Worm (Caenorhabditis elegans) whole organism, dauer: ENCODE data around the gene metl-6.

Experiments
- unc-62 ChIP-seq: sonication (generic microtip); optimal IDR thresholded peaks from 2 replicates; lab custom pipeline; 2017; ENCODE audit warnings: missing biosample characterization, missing genetic modification reagents, missing genetic modification characterization

Gene metl-6

DNA sequence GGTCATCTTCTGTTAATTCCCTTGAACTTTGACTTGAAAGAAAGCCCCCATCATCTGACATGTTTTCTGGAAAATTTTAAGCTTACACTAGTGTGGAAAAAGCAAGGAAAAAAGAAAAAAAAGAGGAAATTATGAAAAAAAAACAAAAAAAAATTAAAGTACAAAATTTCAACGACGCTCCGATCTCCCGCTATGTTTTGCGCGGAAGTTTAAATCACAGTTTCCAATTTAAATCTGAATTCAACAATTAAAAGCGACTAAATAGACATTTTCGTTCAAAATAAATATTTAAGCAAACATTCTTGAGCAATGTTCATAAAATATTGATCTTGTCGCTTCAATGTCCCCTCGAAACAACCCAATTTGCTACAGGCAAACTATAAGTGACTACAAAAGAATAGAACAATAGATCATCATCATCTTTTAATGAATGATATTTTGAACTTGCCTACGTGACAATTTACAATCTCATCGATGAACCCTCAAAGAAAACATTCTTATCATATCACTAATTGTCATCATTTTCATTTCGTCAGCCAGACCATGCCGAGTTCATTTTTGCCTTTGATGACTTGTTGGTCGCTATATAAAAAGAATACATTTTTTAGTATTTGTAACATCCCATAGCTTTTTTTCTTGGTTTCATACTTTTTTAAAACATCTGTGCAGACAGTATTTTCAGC, at the start of gene metl-6, which contains the start of gene nit-1:
TSS of gene metl-6 (minus strand) at position 66 of the 683 bp plus-strand sequence.
TSS of gene nit-1 (plus strand) at position 562 of the 683 bp plus-strand sequence.
- TF ChIP-seq unc-62 (GFP tag; lab: Kevin White, UChicago), result no peak

DNA sequence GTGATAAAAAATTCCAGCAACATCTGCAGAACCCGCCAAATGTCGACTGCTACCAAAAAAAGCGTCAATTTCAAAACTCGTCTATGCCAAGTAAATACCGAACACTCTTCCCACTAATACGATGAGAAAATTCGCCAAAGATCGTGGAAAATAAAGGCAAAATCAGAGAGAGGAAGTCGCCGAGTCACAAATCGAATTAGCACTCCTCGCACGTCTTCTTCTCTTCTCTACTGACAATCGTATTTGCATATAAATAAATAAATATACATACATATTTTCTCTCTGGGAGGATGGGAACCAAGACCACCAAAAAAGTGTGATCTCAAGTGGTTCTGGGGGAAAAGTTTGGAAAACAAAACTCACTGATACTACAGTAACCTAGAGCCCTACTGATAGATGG, 48.9 kb upstream of the metl-6 start:
- TF ChIP-seq unc-62 (GFP tag; lab: Kevin White, UChicago), result no peak

DNA sequence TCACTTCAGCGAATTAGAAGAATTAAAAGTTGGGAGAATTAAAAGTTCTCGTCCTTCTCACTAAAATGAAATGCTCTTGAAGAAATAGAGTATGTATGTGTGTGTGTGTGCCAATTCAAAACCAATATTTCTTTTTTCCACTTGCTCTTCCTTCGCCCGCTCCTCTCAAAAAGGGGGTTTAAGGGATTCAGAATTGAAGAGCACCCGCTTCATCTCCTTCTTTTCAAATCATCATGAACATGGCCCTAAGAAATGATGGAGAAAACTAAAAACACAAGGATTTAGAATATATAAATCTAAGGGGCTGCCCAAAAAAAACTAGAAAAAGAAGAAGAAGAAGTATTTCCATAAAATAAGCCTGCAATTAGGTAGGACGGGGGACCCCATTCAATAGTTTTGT, 47.6 kb upstream of the metl-6 start:
- TF ChIP-seq unc-62 (GFP tag; lab: Kevin White, UChicago), result no peak

DNA sequence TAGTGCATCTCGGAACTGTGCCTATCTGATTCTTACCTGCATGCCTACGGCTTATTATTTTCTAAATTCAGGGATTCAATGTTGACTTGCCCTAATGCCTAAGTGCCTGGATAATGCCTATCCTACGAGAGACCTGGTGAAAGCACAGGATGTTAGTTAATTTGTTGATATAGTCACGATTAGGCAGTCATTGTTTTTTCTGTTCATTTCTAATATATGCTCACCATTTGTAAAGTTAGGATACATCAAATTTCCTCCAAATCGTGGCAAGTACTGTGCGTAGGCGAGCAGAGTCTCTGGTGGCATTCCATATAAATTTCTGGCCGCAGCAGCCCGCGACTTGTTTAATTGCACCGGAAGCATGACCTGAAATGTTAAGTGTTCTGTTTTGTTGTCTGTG, 44.6 kb upstream of the metl-6 start:
- no peak for TF ChIP-seq unc-62 (GFP tag; lab: Kevin White, UChicago)

DNA sequence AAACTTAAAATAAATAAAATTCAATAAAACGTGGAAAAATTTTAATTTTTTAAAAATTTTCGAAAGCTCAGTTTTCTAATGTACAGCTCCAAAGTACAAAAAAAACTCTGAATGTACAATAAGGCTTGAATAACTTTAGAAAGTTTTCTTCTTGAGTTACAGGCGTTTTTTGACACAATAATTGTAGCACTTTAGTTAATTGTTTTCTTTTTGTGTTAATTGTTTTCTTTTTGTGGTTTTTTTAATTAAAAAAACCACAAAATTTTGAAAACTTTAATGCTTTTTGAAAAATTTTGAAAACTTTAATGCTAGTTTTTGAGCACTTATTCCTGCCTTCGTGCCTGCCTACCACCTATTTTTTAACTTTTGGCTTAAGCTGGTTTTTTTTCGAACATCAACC, 42.7 kb upstream of the metl-6 start, which contains the start of gene R10E9.2:
TSS of gene R10E9.2 (minus strand) at position 101 of the 400 bp plus-strand sequence.
- TF ChIP-seq unc-62 (GFP tag; lab: Kevin White, UChicago), result no peak

DNA sequence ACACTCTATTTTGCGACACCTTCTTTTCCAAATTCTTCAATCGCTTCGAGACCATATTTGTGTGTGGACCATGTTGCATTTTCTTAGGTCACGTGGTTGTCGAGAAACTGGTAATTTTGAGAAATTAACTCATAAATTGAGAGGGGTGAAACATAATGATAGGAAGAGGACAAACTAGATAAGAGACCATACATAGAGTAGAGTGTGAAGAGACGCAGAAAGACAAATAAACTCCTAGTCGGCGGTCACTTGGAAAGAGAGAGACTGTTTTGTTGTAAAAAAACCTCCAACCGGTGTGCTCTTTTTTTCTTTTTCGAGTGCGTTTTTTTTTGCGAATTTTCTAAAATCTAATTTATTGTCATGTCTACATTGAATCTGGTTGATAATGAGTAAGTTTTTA, 38.5 kb upstream of the metl-6 start, which contains the start of gene R10E9.3:
TSS of gene R10E9.3 (plus strand) at position 235 of the 400 bp plus-strand sequence.
- no peak for TF ChIP-seq unc-62 (GFP tag; lab: Kevin White, UChicago)

DNA sequence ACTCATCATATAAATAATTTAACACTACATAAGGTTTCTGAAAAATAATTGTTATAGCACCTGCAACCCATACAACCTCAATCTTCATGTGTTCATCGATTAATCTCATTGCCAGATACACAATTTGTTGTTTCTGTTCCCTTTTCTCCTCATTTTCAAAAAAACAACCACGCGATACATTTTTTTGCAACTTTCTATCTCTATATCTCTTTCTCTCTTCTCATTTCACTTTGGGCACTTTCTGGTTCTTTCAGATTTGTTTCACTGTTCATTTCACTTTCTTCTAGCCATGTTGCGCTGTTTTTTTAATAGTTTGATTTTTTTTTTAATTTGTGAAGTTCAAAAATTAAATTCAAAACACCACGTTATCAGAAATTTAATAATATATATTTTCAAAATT, 37.7 kb upstream of the metl-6 start:
- TF ChIP-seq unc-62 (GFP tag; lab: Kevin White, UChicago), result no peak

DNA sequence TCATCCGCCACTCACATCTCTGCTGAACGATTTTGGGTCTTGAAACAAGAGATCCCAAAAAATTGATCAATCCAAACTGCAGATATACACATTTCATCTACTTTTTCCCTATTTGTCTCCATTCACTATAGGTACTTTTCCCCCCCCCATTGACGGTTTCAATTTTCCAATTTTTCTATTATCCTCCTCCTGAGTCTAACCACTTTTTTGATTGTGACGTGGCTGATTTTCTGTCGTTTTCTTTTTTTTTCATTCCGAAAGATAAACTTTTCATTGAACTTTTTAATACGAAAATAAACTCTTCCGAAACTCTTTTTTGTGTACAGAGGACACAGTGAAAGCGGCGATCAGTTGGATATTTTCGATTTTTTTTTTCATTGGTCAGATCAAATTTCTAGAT, 36.3 kb upstream of the metl-6 start:
- TF ChIP-seq unc-62 (GFP tag; lab: Kevin White, UChicago), result no peak

DNA sequence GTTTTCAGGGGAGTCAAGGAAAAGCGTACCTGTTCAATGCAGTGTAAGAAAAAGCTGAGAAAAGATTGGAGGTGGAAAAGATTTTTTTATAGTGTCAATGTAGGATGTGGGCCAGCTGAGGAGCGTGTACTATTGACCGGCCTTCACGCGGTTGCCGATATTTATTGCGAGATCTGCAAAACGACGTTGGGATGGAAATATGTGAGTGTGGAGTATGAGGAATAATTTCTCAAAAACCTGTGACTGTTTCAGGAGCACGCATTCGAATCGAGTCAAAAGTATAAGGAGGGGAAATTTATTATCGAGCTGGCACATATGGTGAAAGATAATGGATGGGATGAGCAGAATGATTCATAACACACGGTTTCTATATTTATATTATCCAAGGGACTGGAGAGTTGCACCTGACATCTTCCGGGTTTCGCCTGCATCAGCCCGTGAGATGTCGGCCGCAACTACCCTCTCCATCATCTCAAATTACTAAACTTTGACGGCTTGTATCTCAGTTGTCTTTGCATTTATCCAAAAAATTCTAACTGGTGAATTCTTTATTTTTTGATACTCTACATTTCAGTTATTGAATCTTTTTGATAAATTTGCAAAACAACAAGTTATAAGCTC, 35.7 kb upstream of the metl-6 start:
- no peak for TF ChIP-seq unc-62 (GFP tag; lab: Kevin White, UChicago)

DNA sequence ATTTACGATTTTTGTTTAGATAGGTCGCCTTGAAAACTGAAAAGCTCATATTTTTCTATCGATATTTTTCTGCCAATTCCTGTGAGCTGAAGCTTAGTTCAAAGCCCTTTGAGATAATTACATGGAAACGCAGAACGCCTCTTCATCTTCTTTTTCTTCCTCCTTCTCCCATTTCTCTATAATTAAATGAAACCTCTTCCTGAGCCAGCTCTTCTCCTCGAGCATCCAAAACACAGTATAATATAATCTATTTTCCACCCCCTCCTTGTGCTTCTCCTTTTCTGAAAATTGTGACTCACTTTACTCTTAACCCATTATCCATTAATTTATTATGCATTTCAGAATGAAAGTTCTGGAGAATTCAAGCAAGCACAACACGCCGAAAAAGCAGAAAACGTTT, 34.8 kb upstream of the metl-6 start, which contains the start of gene F37A8.5:
TSS of gene F37A8.5 (plus strand) at position 332 of the 400 bp plus-strand sequence.
- TF ChIP-seq unc-62 (GFP tag; lab: Kevin White, UChicago), result no peak

DNA sequence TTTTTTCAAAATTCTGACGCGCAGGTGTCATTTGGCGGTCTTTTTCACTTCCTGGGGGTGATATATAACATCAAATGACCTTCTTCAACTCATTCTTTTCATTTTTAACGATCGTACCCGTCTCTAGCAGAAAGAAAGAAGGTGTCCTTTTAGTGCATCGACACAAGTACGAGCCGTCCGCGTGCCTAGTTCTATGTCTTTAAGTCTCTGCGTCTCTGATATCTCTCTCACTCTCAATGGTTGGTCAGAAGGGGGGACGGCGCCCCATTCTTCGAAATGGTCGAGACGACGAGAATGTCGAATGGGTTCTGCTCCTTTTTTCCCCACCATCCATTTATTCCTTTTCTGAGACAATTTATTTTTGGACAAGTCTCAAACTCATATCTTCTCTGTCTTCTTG, 34.2 kb upstream of the metl-6 start:
- TF ChIP-seq unc-62 (GFP tag; lab: Kevin White, UChicago), result no peak

DNA sequence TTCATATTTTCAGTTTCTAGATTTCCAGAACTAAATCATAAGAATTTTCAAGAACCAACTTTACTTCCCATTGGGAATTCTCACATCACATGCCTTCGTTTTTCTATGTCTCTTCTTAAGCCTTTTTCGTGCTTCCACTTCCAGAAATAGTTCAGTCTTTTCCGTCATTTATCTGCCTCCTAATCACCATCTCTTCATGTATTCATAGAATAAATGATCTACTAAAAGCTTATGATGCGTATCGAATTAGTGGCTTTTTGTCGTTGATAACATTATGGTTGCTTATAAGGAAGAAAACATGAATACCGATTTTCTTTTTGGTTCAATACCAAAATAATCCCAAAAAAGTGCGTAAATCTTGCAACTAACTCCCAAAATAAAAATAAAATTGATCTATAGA, 33.3 kb upstream of the metl-6 start:
- no peak for TF ChIP-seq unc-62 (GFP tag; lab: Kevin White, UChicago)

DNA sequence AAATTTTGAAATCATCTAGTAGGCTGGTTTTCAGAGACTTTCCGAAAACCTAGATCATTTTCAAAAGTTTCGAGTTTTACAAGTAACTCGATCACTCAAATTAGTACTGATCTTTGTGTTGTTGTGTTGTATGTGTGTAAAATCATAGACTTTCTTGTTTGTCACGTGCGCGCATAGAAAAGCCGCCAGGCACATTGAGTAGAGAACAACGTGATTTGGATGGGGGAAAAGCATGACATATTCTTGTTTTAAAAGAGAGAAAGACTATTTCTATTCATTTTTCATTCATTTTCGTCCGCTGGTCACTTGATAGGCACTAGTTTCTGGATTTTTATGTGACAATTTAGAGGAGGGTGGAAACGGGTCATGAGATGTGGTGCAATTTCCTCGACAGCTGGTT, 32.7 kb upstream of the metl-6 start:
- TF ChIP-seq unc-62 (GFP tag; lab: Kevin White, UChicago), result no peak

DNA sequence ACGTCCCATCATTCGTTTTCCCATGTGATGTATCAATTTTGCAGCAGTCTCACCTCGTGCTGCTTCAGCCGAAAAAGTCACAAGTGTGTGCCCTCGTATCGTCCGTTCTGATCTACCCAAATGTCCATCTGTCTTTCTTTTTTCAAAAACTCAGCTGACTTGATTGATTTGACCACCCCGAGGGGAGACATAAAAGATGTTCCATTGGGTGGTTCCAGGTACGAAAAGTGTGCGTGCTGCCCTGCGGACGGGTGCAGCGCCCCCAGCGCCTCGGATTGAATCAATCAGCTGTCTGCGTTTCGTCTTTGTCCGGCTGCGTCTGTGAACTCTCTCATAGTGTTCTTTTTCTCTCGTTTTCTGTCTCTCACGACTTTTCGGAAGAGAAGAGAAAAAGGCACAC, 31.7 kb upstream of the metl-6 start:
- TF ChIP-seq unc-62 (GFP tag; lab: Kevin White, UChicago), result no peak

DNA sequence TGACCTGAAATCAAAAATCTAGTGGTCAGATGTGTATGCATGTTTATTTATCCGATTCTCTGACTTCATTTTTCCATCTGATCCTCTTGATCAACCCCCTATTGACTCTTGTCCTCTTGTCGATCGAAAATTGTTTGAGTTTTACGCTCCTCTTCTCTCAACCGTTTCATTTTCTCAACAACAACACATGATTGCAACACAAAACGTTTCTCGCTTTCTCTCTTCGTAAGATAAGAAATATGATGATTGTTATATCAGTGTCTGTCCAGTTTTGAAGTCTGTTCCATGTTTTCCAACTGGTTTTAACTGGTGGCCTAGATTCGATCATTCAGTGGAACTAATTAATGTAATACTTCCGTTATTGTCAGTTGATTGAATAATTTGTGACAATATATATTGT, 30.5 kb upstream of the metl-6 start:
- TF ChIP-seq unc-62 (GFP tag; lab: Kevin White, UChicago), result no peak

DNA sequence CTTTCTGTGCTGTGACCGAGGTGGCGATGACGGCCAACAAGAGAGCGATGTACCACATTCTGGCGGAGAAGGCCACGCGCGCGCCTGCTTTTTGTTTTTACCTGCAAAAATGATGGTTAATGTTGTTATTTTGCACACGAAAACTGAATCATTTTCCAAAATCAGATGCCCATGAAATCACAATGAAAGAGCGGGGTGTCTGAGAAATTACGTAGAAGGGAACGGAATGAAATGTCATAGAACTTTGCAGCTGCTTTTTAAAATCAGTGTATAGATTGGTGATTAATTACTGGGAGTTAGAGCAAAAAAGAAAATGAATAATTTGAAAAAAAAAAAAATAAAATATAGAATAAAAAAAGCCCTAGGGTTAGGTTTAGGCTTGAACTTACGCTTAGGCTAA, 14.3 kb upstream of the metl-6 start, which contains the start of gene npl-10:
TSS of gene npl-10 (minus strand) at position 101 of the 400 bp plus-strand sequence.
- TF ChIP-seq unc-62 (GFP tag; lab: Kevin White, UChicago), result no peak

DNA sequence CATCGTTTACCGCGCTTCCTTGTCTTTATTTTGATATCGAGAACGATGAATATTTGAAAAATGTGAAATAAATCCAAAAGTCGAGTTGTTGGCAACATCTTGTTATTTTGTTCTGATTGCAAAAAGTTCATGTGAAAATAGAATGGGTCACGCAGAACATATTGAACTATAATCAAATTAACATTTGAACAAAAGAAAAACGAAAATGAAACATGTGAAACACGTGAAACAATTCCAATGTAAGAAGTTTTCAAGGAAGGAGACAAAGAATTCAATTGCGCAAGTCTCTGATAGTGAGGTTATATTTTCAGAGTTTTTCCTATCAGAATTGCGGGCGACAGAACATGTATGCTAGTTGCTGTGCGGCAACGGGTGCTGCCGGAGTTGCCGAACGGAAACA, 9.9 kb upstream of the metl-6 start, which contains the start of gene F37A8.2:
TSS of gene F37A8.2 (minus strand) at position 101 of the 400 bp plus-strand sequence.
- no peak for TF ChIP-seq unc-62 (GFP tag; lab: Kevin White, UChicago)
